Fruit fly (Drosophila melanogaster) whole organism, embryonic: Measurements from ENCODE around the gene SclA.
A peak's percentile ranks its signal among the peaks of the same experiment; 100 is the strongest.

Source experiments
- Adf1 ChIP-seq: fragments of 200-800 bp; sonication (Bioruptor generic); IDR thresholded peaks from 2 replicates; pipeline ENCODE4 v1.3.6; 2022; ENCODE audit warnings: missing biosample characterization, missing genetic modification characterization
- CG10565 ChIP-seq: fragments of 200-800 bp; sonication (Bioruptor generic); optimal IDR thresholded peaks from 3 replicates; lab custom pipeline; 2016; ENCODE audit warnings: missing biosample characterization, mild to moderate bottlenecking, missing genetic modification characterization
- CG13296 ChIP-seq: fragments of 200-800 bp; sonication (Bioruptor generic); optimal IDR thresholded peaks from 3 replicates; lab custom pipeline; 2018; ENCODE audit warnings: missing biosample characterization, mild to moderate bottlenecking, missing genetic modification characterization
- CG14965 ChIP-seq: fragments of 200-800 bp; sonication (Bioruptor generic); optimal IDR thresholded peaks from 2 replicates; lab custom pipeline; 2016; ENCODE audit warnings: missing biosample characterization, missing genetic modification characterization, borderline replicate concordance
- CG16813 ChIP-seq: fragments of 200-800 bp; sonication (Bioruptor generic); IDR thresholded peaks from 3 replicates; pipeline ENCODE4 v1.3.6; 2022; ENCODE audit warnings: missing biosample characterization, missing genetic modification characterization; ENCODE audit not compliant: partially characterized antibody
- CG1792 ChIP-seq: fragments of 200-800 bp; sonication (Bioruptor generic); optimal IDR thresholded peaks from 2 replicates; lab custom pipeline; 2016; ENCODE audit warnings: missing biosample characterization, missing genetic modification characterization
- CG18476 ChIP-seq: fragments of 200-800 bp; sonication (Bioruptor generic); optimal IDR thresholded peaks from 2 replicates; lab custom pipeline; 2016; ENCODE audit warnings: missing biosample characterization, mild to moderate bottlenecking, missing genetic modification characterization
- CG2202 ChIP-seq: fragments of 200-800 bp; sonication (Bioruptor generic); optimal IDR thresholded peaks from 2 replicates; lab custom pipeline; 2018; ENCODE audit warnings: missing biosample characterization, mild to moderate bottlenecking, missing genetic modification characterization
- CG2712 ChIP-seq: fragments of 200-800 bp; optimal IDR thresholded peaks from 3 replicates; lab custom pipeline; 2019; ENCODE audit warnings: missing biosample characterization, mild to moderate bottlenecking, missing genetic modification characterization, moderate library complexity
- CG4424 ChIP-seq: fragments of 200-800 bp; sonication (Bioruptor generic); optimal IDR thresholded peaks from 3 replicates; lab custom pipeline; 2016; ENCODE audit warnings: missing biosample characterization, missing genetic modification characterization
- CG5953 ChIP-seq: fragments of 200-800 bp; sonication (Bioruptor generic); IDR thresholded peaks from 2 replicates; pipeline ENCODE4 v1.3.6; 2022; ENCODE audit warnings: missing biosample characterization, missing genetic modification characterization
- CG9727 ChIP-seq: fragments of 200-800 bp; sonication (Bioruptor generic); optimal IDR thresholded peaks from 3 replicates; lab custom pipeline; 2017; ENCODE audit warnings: missing biosample characterization, mild to moderate bottlenecking, missing genetic modification characterization
- CrebB ChIP-seq: fragments of 200-800 bp; sonication (Bioruptor generic); optimal IDR thresholded peaks from 3 replicates; lab custom pipeline; 2018; ENCODE audit warnings: missing biosample characterization, mild to moderate bottlenecking, missing genetic modification characterization
- D19A ChIP-seq: fragments of 200-800 bp; optimal IDR thresholded peaks from 3 replicates; lab custom pipeline; 2019; ENCODE audit warnings: missing biosample characterization, mild to moderate bottlenecking, missing genetic modification characterization, moderate library complexity
- D19B ChIP-seq: fragments of 200-800 bp; sonication (Bioruptor generic); optimal IDR thresholded peaks from 2 replicates; lab custom pipeline; 2017; ENCODE audit warnings: missing biosample characterization, mild to moderate bottlenecking, missing genetic modification characterization
- Eip74EF ChIP-seq, 2 experiments: fragments of 200-800 bp in 1 of 2; fragments of >200 bp in 1 of 2; sonication (Bioruptor generic) in 1 of 2; optimal IDR thresholded peaks; 2 replicates each; lab custom pipeline; 2017 to 2019; ENCODE audit warnings: missing biosample characterization in 2 of 2, missing genetic modification characterization in 2 of 2, mild to moderate bottlenecking in 1 of 2, moderate library complexity in 1 of 2
- Elba2 ChIP-seq: fragments of 200-800 bp; sonication (Bioruptor generic); optimal IDR thresholded peaks from 3 replicates; lab custom pipeline; 2016; ENCODE audit warnings: missing biosample characterization, missing genetic modification characterization
- Hr3 ChIP-seq: fragments of 200-800 bp; sonication (Bioruptor generic); optimal IDR thresholded peaks from 3 replicates; lab custom pipeline; 2016; ENCODE audit warnings: missing biosample characterization, missing genetic modification characterization
- Hsf ChIP-seq: fragments of 200-800 bp; sonication (Bioruptor generic); optimal IDR thresholded peaks from 3 replicates; lab custom pipeline; 2016; ENCODE audit warnings: missing biosample characterization, missing genetic modification characterization
- Lhr ChIP-seq: fragments of 200-800 bp; sonication (Bioruptor generic); optimal IDR thresholded peaks from 3 replicates; lab custom pipeline; 2017; ENCODE audit warnings: mild to moderate bottlenecking, missing biosample characterization, missing genetic modification reagents, missing genetic modification characterization
- NC2β ChIP-seq: fragments of 200-800 bp; sonication (Bioruptor generic); optimal IDR thresholded peaks from 2 replicates; lab custom pipeline; 2016; ENCODE audit warnings: missing biosample characterization, missing genetic modification characterization
- Ravus ChIP-seq: fragments of 200-800 bp; sonication (Bioruptor generic); IDR thresholded peaks from 2 replicates; pipeline ENCODE4 v1.3.6; 2022; ENCODE audit warnings: missing biosample characterization, missing genetic modification characterization
- Sry-β ChIP-seq: fragments of 200-800 bp; sonication (Bioruptor generic); optimal IDR thresholded peaks from 2 replicates; lab custom pipeline; 2018; ENCODE audit warnings: missing biosample characterization, mild to moderate bottlenecking, missing genetic modification characterization, moderate library complexity
- Sry-δ ChIP-seq: fragments of 200-800 bp; sonication (Bioruptor generic); optimal IDR thresholded peaks from 2 replicates; lab custom pipeline; 2016; ENCODE audit warnings: missing biosample characterization, missing genetic modification characterization
- abd-A ChIP-seq: fragments of 200-800 bp; sonication (Bioruptor generic); optimal IDR thresholded peaks from 3 replicates; lab custom pipeline; 2019; ENCODE audit warnings: missing biosample characterization, mild to moderate bottlenecking, missing genetic modification characterization, moderate library complexity
- aop ChIP-seq: fragments of 200-800 bp; sonication (Bioruptor generic); IDR thresholded peaks from 2 replicates; pipeline ENCODE4 v1.3.6; 2022; ENCODE audit warnings: missing biosample characterization, missing genetic modification characterization
- ara ChIP-seq: fragments of 200-800 bp; sonication (Bioruptor generic); IDR thresholded peaks from 2 replicates; pipeline ENCODE4 v1.3.6; 2022; ENCODE audit warnings: missing biosample characterization, missing genetic modification characterization
- ash1 ChIP-seq: fragments of 200-800 bp; sonication (Bioruptor generic); optimal IDR thresholded peaks from 2 replicates; lab custom pipeline; 2018; ENCODE audit warnings: missing biosample characterization, mild to moderate bottlenecking, missing genetic modification characterization
- caup ChIP-seq: fragments of 200-800 bp; sonication (Bioruptor generic); optimal IDR thresholded peaks from 3 replicates; lab custom pipeline; 2017; ENCODE audit warnings: missing biosample characterization, mild to moderate bottlenecking, missing genetic modification characterization, moderate library complexity; ENCODE audit not compliant: severe bottlenecking
- chif ChIP-seq, 2 experiments: fragments of 200-800 bp; sonication (Bioruptor generic); optimal IDR thresholded peaks; 3 replicates each; lab custom pipeline; 2016; ENCODE audit warnings: missing biosample characterization in 2 of 2, missing genetic modification characterization in 2 of 2
- crol ChIP-seq: fragments of 200-800 bp; sonication (Bioruptor generic); IDR thresholded peaks from 2 replicates; pipeline ENCODE4 v1.3.6; 2022; ENCODE audit warnings: missing biosample characterization, missing genetic modification characterization
- cwo ChIP-seq: fragments of 200-800 bp; sonication (Bioruptor generic); optimal IDR thresholded peaks from 3 replicates; lab custom pipeline; 2017; ENCODE audit warnings: missing biosample characterization, missing genetic modification characterization, mild to moderate bottlenecking, moderate library complexity, missing genetic modification reagents
- hkb ChIP-seq, 2 experiments: fragments of 200-800 bp in 1 of 2; fragments of >200 bp in 1 of 2; sonication (Bioruptor generic) in 1 of 2; IDR thresholded peaks in 1 of 2; optimal IDR thresholded peaks in 1 of 2; 2 replicates each; pipeline versions ENCODE4 v1.3.6 to Lab custom; 2017 to 2022; ENCODE audit warnings: missing biosample characterization in 1 of 2, missing genetic modification characterization in 1 of 2
- hth ChIP-seq: fragments of >200 bp; optimal IDR thresholded peaks from 2 replicates; lab custom pipeline; 2017; ENCODE audit warnings: inconsistent platforms
- jigr1 ChIP-seq: fragments of 200-800 bp; sonication (Bioruptor generic); IDR thresholded peaks from 3 replicates; pipeline ENCODE4 v1.3.6; 2022; ENCODE audit warnings: missing biosample characterization, missing genetic modification characterization
- lmd ChIP-seq: fragments of 200-800 bp; sonication (Bioruptor generic); IDR thresholded peaks from 2 replicates; pipeline ENCODE4 v1.3.6; 2022; ENCODE audit warnings: missing biosample characterization, missing genetic modification characterization
- nmo ChIP-seq: fragments of 200-800 bp; sonication (Bioruptor generic); optimal IDR thresholded peaks from 2 replicates; lab custom pipeline; 2018; ENCODE audit warnings: missing biosample characterization, mild to moderate bottlenecking, missing genetic modification characterization, moderate library complexity
- ranshi ChIP-seq: fragments of 200-800 bp; sonication (Bioruptor generic); IDR thresholded peaks from 2 replicates; pipeline ENCODE4 v1.3.6; 2022; ENCODE audit warnings: missing biosample characterization, missing genetic modification characterization
- repo ChIP-seq: fragments of 200-800 bp; sonication (Bioruptor generic); optimal IDR thresholded peaks from 2 replicates; lab custom pipeline; 2016; ENCODE audit warnings: missing biosample characterization, missing genetic modification characterization
- sd ChIP-seq: fragments of 200-800 bp; sonication (Bioruptor generic); optimal IDR thresholded peaks from 3 replicates; lab custom pipeline; 2018; ENCODE audit warnings: missing biosample characterization, mild to moderate bottlenecking, missing genetic modification characterization, moderate library complexity
- sim ChIP-seq: fragments of 200-800 bp; sonication (Bioruptor generic); IDR thresholded peaks from 2 replicates; pipeline ENCODE4 v1.3.6; 2022; ENCODE audit warnings: missing biosample characterization, missing genetic modification characterization
- sna ChIP-seq: fragments of 200-800 bp; sonication (Bioruptor generic); IDR thresholded peaks from 2 replicates; pipeline ENCODE4 v1.3.6; 2022; ENCODE audit warnings: missing biosample characterization, missing genetic modification characterization; ENCODE audit not compliant: partially characterized antibody
- tio ChIP-seq: fragments of 200-800 bp; sonication (Bioruptor generic); optimal IDR thresholded peaks from 2 replicates; lab custom pipeline; 2017; ENCODE audit warnings: missing biosample characterization, missing genetic modification characterization, inconsistent platforms
- tna ChIP-seq: fragments of 200-800 bp; sonication (Bioruptor generic); IDR thresholded peaks from 2 replicates; pipeline ENCODE4 v1.3.6; 2022; ENCODE audit warnings: missing biosample characterization, missing genetic modification characterization; ENCODE audit not compliant: partially characterized antibody
- trh ChIP-seq: fragments of 200-800 bp; sonication (Bioruptor generic); optimal IDR thresholded peaks from 2 replicates; lab custom pipeline; 2016; ENCODE audit warnings: missing biosample characterization, missing genetic modification characterization
- tup ChIP-seq: fragments of 200-800 bp; sonication (Bioruptor generic); optimal IDR thresholded peaks from 2 replicates; lab custom pipeline; 2016; ENCODE audit warnings: missing biosample characterization, mild to moderate bottlenecking, missing genetic modification characterization, moderate library complexity
- usp ChIP-seq: fragments of >200 bp; optimal IDR thresholded peaks from 2 replicates; lab custom pipeline; 2017; ENCODE audit warnings: missing biosample characterization, missing genetic modification characterization
- zfh1 ChIP-seq: fragments of 200-800 bp; sonication (Bioruptor generic); IDR thresholded peaks from 3 replicates; pipeline ENCODE4 v1.3.6; 2022; ENCODE audit warnings: missing biosample characterization, missing genetic modification characterization

SclA gene

dm6 chr2L:16887660-16888573 is 50.1 kb downstream of the SclA start, which contains the start of the genes osi and tweek (continued):
- no peak for TF ChIP-seq CG10565 (GFP tag; lab: Kevin White, UChicago)
- peak; percentile 39 for TF ChIP-seq Lhr (GFP tag; lab: Kevin White, UChicago)
- peak; percentile 86 for TF ChIP-seq Hr3 (GFP tag; lab: Kevin White, UChicago)
- TF ChIP-seq aop (GFP tag; lab: Robert Waterston, UW), result no peak
- TF ChIP-seq CG16813 (GFP tag; lab: Robert Waterston, UW), result peak; percentile 88
- TF ChIP-seq CG9727 (GFP tag; lab: Kevin White, UChicago), result peak; percentile 78
- TF ChIP-seq lmd, result peak; percentile 76
- TF ChIP-seq NC2β, result peak; percentile 48
- TF ChIP-seq Elba2, result no peak
- no peak for TF ChIP-seq CrebB (tag; lab: Kevin White, UChicago)
- no peak for TF ChIP-seq Eip74EF (GFP tag; optimal IDR thresholded peaks at IDR 0.05; lab: Kevin White, UChicago)
- no peak for TF ChIP-seq CG2712 (tag; lab: Kevin White, UChicago)
- TF ChIP-seq hth (lab: Kevin White, UChicago), result no peak
- TF ChIP-seq crol (GFP tag; lab: Robert Waterston, UW), result no peak
- peak; percentile 21; the same call in 1 of the 2 replicates for TF ChIP-seq ranshi (GFP tag; lab: Robert Waterston, UW)
- TF ChIP-seq CG4424, result peak; percentile 53
- TF ChIP-seq Hsf (GFP tag; lab: Kevin White, UChicago), result peak; percentile 73
- TF ChIP-seq Sry-δ (GFP tag; lab: Kevin White, UChicago), result peak; percentile 94
- peak; percentile 64 for TF ChIP-seq cwo (GFP tag; lab: Kevin White, UChicago)
- TF ChIP-seq jigr1, result no peak
- TF ChIP-seq sna, result peak; percentile 82
- no peak for TF ChIP-seq CG14965 (GFP tag; lab: Kevin White, UChicago)
- TF ChIP-seq nmo (GFP tag; lab: Kevin White, UChicago), result peak; percentile 77
- no peak for TF ChIP-seq zfh1 (GFP tag; lab: Robert Waterston, UW)
- peak; percentile 69 for TF ChIP-seq Sry-β (GFP tag; lab: Kevin White, UChicago)
- peak; percentile 27 for TF ChIP-seq caup (GFP tag; lab: Kevin White, UChicago)
- TF ChIP-seq abd-A (tag; lab: Kevin White, UChicago), result no peak
- no peak for TF ChIP-seq ash1
- TF ChIP-seq Ravus (GFP tag; lab: Robert Waterston, UW), result no peak
- no peak for TF ChIP-seq CG1792 (GFP tag; lab: Kevin White, UChicago)
- no peak for TF ChIP-seq D19B (GFP tag; lab: Kevin White, UChicago)
- TF ChIP-seq trh (GFP tag; lab: Kevin White, UChicago), result peak; percentile 47
- no peak for TF ChIP-seq repo (GFP tag; lab: Kevin White, UChicago)
- TF ChIP-seq usp (GFP tag; lab: Kevin White, UChicago), result no peak
- no peak for TF ChIP-seq D19A (tag; lab: Kevin White, UChicago)
- no peak for TF ChIP-seq CG5953
- TF ChIP-seq tup (GFP tag; lab: Kevin White, UChicago), result no peak
- no peak for TF ChIP-seq sd (tag; lab: Kevin White, UChicago)
- TF ChIP-seq tio (GFP tag; lab: Kevin White, UChicago), result peak; percentile 88
- peak; percentile 35 for TF ChIP-seq CG18476 (GFP tag; lab: Kevin White, UChicago)
- TF ChIP-seq CG13296 (GFP tag; lab: Kevin White, UChicago), result no peak
- TF ChIP-seq chif (GFP tag; optimal IDR thresholded peaks at IDR 0.05; lab: Kevin White, UChicago), result peak; percentile 11 to 43
- TF ChIP-seq ara (GFP tag; lab: Robert Waterston, UW), result no peak
- no peak for TF ChIP-seq CG2202 (tag; lab: Kevin White, UChicago)
- TF ChIP-seq Adf1 (GFP tag; lab: Robert Waterston, UW), result 0 out of 2 replicates have a peak, but pooled peaks have one; percentile 14
- TF ChIP-seq tna (GFP tag; lab: Robert Waterston, UW), result peak; percentile 66
- no peak for TF ChIP-seq sim
- no peak for TF ChIP-seq hkb (optimal IDR thresholded peaks at IDR 0.05; lab: Kevin White, UChicago)
- TF ChIP-seq hkb (GFP tag; IDR thresholded peaks at IDR 0.05; lab: Robert Waterston, UW), result no peak
